Worm (Caenorhabditis elegans) whole organism, L4/young adult: ENCODE results near the gene wrb-1.

Source experiments
- W03F9.2 ChIP-seq: fragments of 150-350 bp; optimal IDR thresholded peaks from 2 replicates; lab custom pipeline; 2014; ENCODE audit warnings: missing biosample characterization, missing genetic modification characterization
- dao-5 ChIP-seq: sonication (generic microtip); optimal IDR thresholded peaks from 2 replicates; lab custom pipeline; 2016; ENCODE audit warnings: missing genotype, missing genetic modification characterization, moderate library complexity, missing compliant biosample characterization
- him-1 ChIP-seq: sonication (generic microtip); optimal IDR thresholded peaks from 2 replicates; lab custom pipeline; 2016; ENCODE audit warnings: missing genotype, missing genetic modification reagents, missing genetic modification characterization, missing compliant biosample characterization

ce11 chrV:1199219-1199889 is 3.5 kb downstream of the wrb-1 start, which contains the start of gene Y50D4A.6:
- TF ChIP-seq him-1 (tag; lab: Kevin White, UChicago) (no peak), W03F9.2 (tag; lab: Kevin White, UChicago) (no peak), dao-5 (tag; lab: Kevin White, UChicago) (no peak)
